Worm (Caenorhabditis elegans) whole organism, late embryonic: ENCODE data around the gene dlhd-1.

ENCODE experiments used
- ceh-24 ChIP-seq: sonication (generic microtip); optimal IDR thresholded peaks from 2 replicates; lab custom pipeline; 2016; ENCODE audit warnings: mild to moderate bottlenecking, missing genetic modification characterization, missing compliant biosample characterization
- ets-4 ChIP-seq: sonication (generic microtip); optimal IDR thresholded peaks from 2 replicates; lab custom pipeline; 2016; ENCODE audit warnings: missing genetic modification characterization, missing compliant biosample characterization
- hlh-6 ChIP-seq: sonication (generic microtip); optimal IDR thresholded peaks from 2 replicates; lab custom pipeline; 2016; ENCODE audit warnings: missing genotype, missing genetic modification characterization, missing compliant biosample characterization
- madf-2 ChIP-seq: sonication (generic microtip); optimal IDR thresholded peaks from 2 replicates; lab custom pipeline; 2017; ENCODE audit warnings: missing genetic modification characterization, missing compliant biosample characterization
- nfya-1 ChIP-seq: sonication (generic microtip); optimal IDR thresholded peaks from 2 replicates; lab custom pipeline; 2017; ENCODE audit warnings: missing genetic modification characterization, mild to moderate bottlenecking, missing compliant biosample characterization, antibody characterized with exemption, moderate library complexity
- pha-4 ChIP-seq: fragments of 150-350 bp; optimal IDR thresholded peaks from 2 replicates; lab custom pipeline; 2018; ENCODE audit warnings: missing biosample characterization, missing genetic modification reagents, missing genetic modification characterization
- syd-9 ChIP-seq: sonication (generic microtip); optimal IDR thresholded peaks from 2 replicates; lab custom pipeline; 2016; ENCODE audit warnings: mild to moderate bottlenecking, missing genetic modification characterization, moderate library complexity, missing compliant biosample characterization
- tbx-2 ChIP-seq: sonication (generic microtip); optimal IDR thresholded peaks from 2 replicates; lab custom pipeline; 2016; ENCODE audit warnings: missing genetic modification characterization, missing compliant biosample characterization
- tbx-7 ChIP-seq: sonication (generic microtip); optimal IDR thresholded peaks from 2 replicates; lab custom pipeline; 2016; ENCODE audit warnings: missing genotype, missing genetic modification characterization, missing compliant biosample characterization
- ztf-16 ChIP-seq: sonication (generic microtip); optimal IDR thresholded peaks from 2 replicates; lab custom pipeline; 2017; ENCODE audit warnings: missing genetic modification characterization, missing compliant biosample characterization

DNA sequence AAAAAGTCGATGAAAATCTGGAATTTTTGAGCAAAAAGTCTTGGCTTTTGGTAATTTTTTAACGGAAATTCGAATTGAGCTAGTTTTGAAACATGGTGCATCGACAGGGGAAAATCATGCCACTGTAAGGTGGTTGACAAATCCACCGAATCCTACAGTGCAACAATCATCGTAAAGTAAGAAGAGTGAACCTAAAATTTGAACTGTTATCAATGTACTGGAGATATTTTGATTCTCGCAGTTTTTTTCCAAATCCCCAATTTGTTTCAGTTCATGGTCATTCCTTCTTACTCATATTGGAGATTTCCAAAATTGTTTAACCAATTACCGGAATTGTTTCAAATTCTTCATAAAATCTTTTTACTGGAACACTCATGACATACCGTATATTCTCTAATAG lies 19.2 kb downstream of the dlhd-1 start:
- no peak for TF ChIP-seq pha-4
- no peak for TF ChIP-seq madf-2
- no peak for TF ChIP-seq ztf-16 (tag; lab: Kevin White, UChicago)
- TF ChIP-seq ceh-24 (tag; lab: Kevin White, UChicago) = no peak
- TF ChIP-seq nfya-1 (tag; lab: Kevin White, UChicago) = no peak
- TF ChIP-seq ets-4 (tag; lab: Kevin White, UChicago) = no peak
- no peak for TF ChIP-seq tbx-2 (tag; lab: Kevin White, UChicago)
- TF ChIP-seq tbx-7 (tag; lab: Kevin White, UChicago) = no peak
- TF ChIP-seq hlh-6 (tag; lab: Kevin White, UChicago) = no peak
- no peak for TF ChIP-seq syd-9 (tag; lab: Kevin White, UChicago)
